Worm (Caenorhabditis elegans) whole organism, L1 larva: ENCODE results near the gene tmem-24.

ENCODE experiments used
- C16A3.4 ChIP-seq: fragments of 150-350 bp; optimal IDR thresholded peaks from 2 replicates; lab custom pipeline; 2014; ENCODE audit warnings: missing biosample characterization, missing genetic modification characterization
- C34B4.2 ChIP-seq: sonication (generic microtip); optimal IDR thresholded peaks from 2 replicates; lab custom pipeline; 2017; ENCODE audit warnings: mild to moderate bottlenecking, missing genetic modification characterization, missing compliant biosample characterization
- F16B12.6 ChIP-seq: fragments of 150-350 bp; optimal IDR thresholded peaks from 2 replicates; lab custom pipeline; 2014; ENCODE audit warnings: missing biosample characterization, missing genetic modification characterization
- blmp-1 ChIP-seq: fragments of 150-350 bp; optimal IDR thresholded peaks from 2 replicates; lab custom pipeline; 2014; ENCODE audit warnings: missing biosample characterization, missing genetic modification characterization
- ceh-63 ChIP-seq: fragments of 200-800 bp; sonication (Bioruptor generic); optimal IDR thresholded peaks from 2 replicates; lab custom pipeline; 2018; ENCODE audit warnings: mild to moderate bottlenecking, missing genetic modification characterization, missing compliant biosample characterization
- ceh-8 ChIP-seq: fragments of 200-800 bp; sonication (Bioruptor generic); optimal IDR thresholded peaks from 2 replicates; lab custom pipeline; 2018; ENCODE audit warnings: mild to moderate bottlenecking, missing genetic modification characterization, moderate library complexity, missing compliant biosample characterization
- ceh-82 ChIP-seq, 3 experiments: fragments of 150-350 bp in 1 of 3; sonication (generic microtip) in 2 of 3; optimal IDR thresholded peaks; 2 replicates each; lab custom pipeline; 2014 to 2017; ENCODE audit warnings: missing biosample characterization in 3 of 3, missing genetic modification characterization in 3 of 3
- ceh-90 ChIP-seq: sonication (generic microtip); optimal IDR thresholded peaks from 2 replicates; lab custom pipeline; 2016; ENCODE audit warnings: missing genetic modification characterization, missing compliant biosample characterization
- ces-1 ChIP-seq: fragments of 150-350 bp; optimal IDR thresholded peaks from 2 replicates; lab custom pipeline; 2014; ENCODE audit warnings: missing biosample characterization, missing genetic modification reagents, missing genetic modification characterization
- dpl-1 ChIP-seq, 3 experiments: fragments of 150-350 bp in 2 of 3; sonication (generic microtip) in 1 of 3; optimal IDR thresholded peaks; 2 replicates each; lab custom pipeline; 2014 to 2017; ENCODE audit warnings: missing biosample characterization in 3 of 3, missing genetic modification characterization in 3 of 3, missing genetic modification reagents in 3 of 3
- dsc-1 ChIP-seq: sonication (generic microtip); optimal IDR thresholded peaks from 2 replicates; lab custom pipeline; 2016; ENCODE audit warnings: mild to moderate bottlenecking, missing genetic modification characterization, missing compliant biosample characterization
- efl-1 ChIP-seq, 4 experiments: fragments of 150-350 bp; optimal IDR thresholded peaks in 3 of 4; peaks in 1 of 4; 1 replicate in 1 of 4; 2 replicates in 3 of 4; lab custom pipeline; 2014; ENCODE audit warnings: missing biosample characterization in 2 of 4, missing genetic modification characterization in 2 of 4, missing genetic modification reagents in 2 of 4
- egl-27 ChIP-seq, 2 experiments: fragments of 150-350 bp in 1 of 2; sonication (generic microtip); optimal IDR thresholded peaks; 3 replicates each; lab custom pipeline; 2017 to 2018; ENCODE audit warnings: missing biosample characterization in 2 of 2, missing genetic modification characterization in 2 of 2, missing genetic modification reagents in 2 of 2
- elt-2 ChIP-seq: sonication (generic microtip); optimal IDR thresholded peaks from 2 replicates; lab custom pipeline; 2016; ENCODE audit warnings: missing genetic modification characterization, mild to moderate bottlenecking, inconsistent platforms, missing compliant biosample characterization, missing genetic modification reagents
- elt-3 ChIP-seq, 6 experiments: fragments of 150-350 bp in 1 of 6; sonication (generic microtip); optimal IDR thresholded peaks; 2 replicates each; lab custom pipeline; 2017 to 2018; ENCODE audit warnings: missing biosample characterization in 6 of 6, missing genetic modification characterization in 6 of 6, inconsistent platforms in 1 of 6
- fkh-4 ChIP-seq: sonication (generic microtip); optimal IDR thresholded peaks from 2 replicates; lab custom pipeline; 2016; ENCODE audit warnings: missing compliant biosample characterization, missing genetic modification characterization, borderline replicate concordance
- fkh-8 ChIP-seq: sonication (generic microtip); optimal IDR thresholded peaks from 2 replicates; lab custom pipeline; 2016; ENCODE audit warnings: mild to moderate bottlenecking, missing genetic modification characterization, missing compliant biosample characterization
- fos-1 ChIP-seq: fragments of 150-350 bp; optimal IDR thresholded peaks from 2 replicates; lab custom pipeline; 2014; ENCODE audit warnings: missing biosample characterization, missing genetic modification characterization
- irx-1 ChIP-seq: sonication (generic microtip); optimal IDR thresholded peaks from 2 replicates; lab custom pipeline; 2016; ENCODE audit warnings: missing genetic modification characterization, missing compliant biosample characterization
- lin-14 ChIP-seq: fragments of 200-800 bp; sonication (Bioruptor generic); optimal IDR thresholded peaks from 2 replicates; lab custom pipeline; 2018; ENCODE audit warnings: mild to moderate bottlenecking, missing genetic modification characterization, moderate library complexity, missing compliant biosample characterization
- lin-15B ChIP-seq: fragments of 150-350 bp; sonication (generic microtip); optimal IDR thresholded peaks from 3 replicates; lab custom pipeline; 2014; ENCODE audit warnings: missing biosample characterization, missing genetic modification characterization
- lin-39 ChIP-seq: fragments of 150-350 bp; optimal IDR thresholded peaks from 2 replicates; lab custom pipeline; 2014; ENCODE audit warnings: missing biosample characterization, missing genetic modification reagents, missing genetic modification characterization
- lir-3 ChIP-seq: sonication (generic microtip); optimal IDR thresholded peaks from 2 replicates; lab custom pipeline; 2016; ENCODE audit warnings: mild to moderate bottlenecking, missing genetic modification characterization, moderate library complexity, missing compliant biosample characterization; ENCODE audit not compliant: poor library complexity
- lsy-2 ChIP-seq, 2 experiments: fragments of 150-350 bp; optimal IDR thresholded peaks; 2 replicates each; lab custom pipeline; 2014; ENCODE audit warnings: missing biosample characterization in 2 of 2, missing genetic modification characterization in 2 of 2
- mab-9 ChIP-seq: fragments of 200-800 bp; sonication (Bioruptor generic); IDR thresholded peaks from 2 replicates; pipeline ENCODE4 v1.3.6; 2022; ENCODE audit warnings: missing genetic modification reagents, missing genetic modification characterization, missing compliant biosample characterization
- mdl-1 ChIP-seq, 2 experiments: fragments of 150-350 bp; optimal IDR thresholded peaks; 2 replicates each; lab custom pipeline; 2014 to 2017; ENCODE audit warnings: missing biosample characterization in 2 of 2, missing genetic modification characterization in 2 of 2, inconsistent platforms in 1 of 2
- nhr-11 ChIP-seq: fragments of 150-350 bp; optimal IDR thresholded peaks from 2 replicates; lab custom pipeline; 2014; ENCODE audit warnings: missing biosample characterization, missing genetic modification characterization
- nhr-20 ChIP-seq: sonication (generic microtip); optimal IDR thresholded peaks from 2 replicates; lab custom pipeline; 2016; ENCODE audit warnings: mild to moderate bottlenecking, missing genetic modification characterization, missing compliant biosample characterization
- nhr-237 ChIP-seq: fragments of 150-350 bp; optimal IDR thresholded peaks from 2 replicates; lab custom pipeline; 2014; ENCODE audit warnings: missing biosample characterization, missing genetic modification characterization
- nhr-47 ChIP-seq: sonication (generic microtip); optimal IDR thresholded peaks from 2 replicates; lab custom pipeline; 2016; ENCODE audit warnings: mild to moderate bottlenecking, missing genetic modification characterization, moderate library complexity, missing compliant biosample characterization
- nhr-77 ChIP-seq: fragments of 150-350 bp; optimal IDR thresholded peaks from 2 replicates; lab custom pipeline; 2014; ENCODE audit warnings: missing biosample characterization, missing genetic modification characterization
- nhr-85 ChIP-seq: sonication (generic microtip); peaks from one replicate; lab custom pipeline; 2016; ENCODE audit warnings: missing genetic modification characterization, inconsistent platforms, missing compliant biosample characterization
- pax-3 ChIP-seq: fragments of 200-800 bp; sonication (Bioruptor generic); optimal IDR thresholded peaks from 2 replicates; lab custom pipeline; 2018; ENCODE audit warnings: mild to moderate bottlenecking, missing genetic modification characterization, moderate library complexity, missing compliant biosample characterization
- pqm-1 ChIP-seq: sonication (generic microtip); optimal IDR thresholded peaks from 3 replicates; lab custom pipeline; 2017; ENCODE audit warnings: missing biosample characterization, missing genetic modification characterization
- rnt-1 ChIP-seq: sonication (generic microtip); optimal IDR thresholded peaks from 2 replicates; lab custom pipeline; 2016; ENCODE audit warnings: mild to moderate bottlenecking, missing genetic modification characterization, moderate library complexity, missing compliant biosample characterization
- skn-1 ChIP-seq: fragments of 150-350 bp; optimal IDR thresholded peaks from 2 replicates; lab custom pipeline; 2014; ENCODE audit warnings: missing biosample characterization, missing genetic modification characterization
- snpc-4 ChIP-seq: fragments of 150-350 bp; optimal IDR thresholded peaks from 2 replicates; lab custom pipeline; 2014; ENCODE audit warnings: missing biosample characterization, missing genetic modification characterization
- snu-23 ChIP-seq: sonication (generic microtip); optimal IDR thresholded peaks from 2 replicates; lab custom pipeline; 2016; ENCODE audit warnings: missing genetic modification characterization, missing compliant biosample characterization
- tbx-2 ChIP-seq: sonication (generic microtip); optimal IDR thresholded peaks from 2 replicates; lab custom pipeline; 2016; ENCODE audit warnings: missing genetic modification characterization, missing compliant biosample characterization
- unc-130 ChIP-seq: fragments of 150-350 bp; optimal IDR thresholded peaks from 2 replicates; lab custom pipeline; 2017; ENCODE audit warnings: missing biosample characterization, missing genetic modification characterization, inconsistent platforms
- unc-30 ChIP-seq: sonication (generic microtip); optimal IDR thresholded peaks from 2 replicates; lab custom pipeline; 2017; ENCODE audit warnings: missing biosample characterization, missing genetic modification characterization
- zip-4 ChIP-seq: fragments of 200-800 bp; sonication (Bioruptor generic); optimal IDR thresholded peaks from 2 replicates; lab custom pipeline; 2018; ENCODE audit warnings: mild to moderate bottlenecking, missing genetic modification characterization, moderate library complexity, missing compliant biosample characterization
- ztf-11 ChIP-seq, 2 experiments: sonication (generic microtip); optimal IDR thresholded peaks; 2 replicates each; lab custom pipeline; 2016 to 2017; ENCODE audit warnings: missing genetic modification characterization in 2 of 2, missing biosample characterization in 1 of 2, missing compliant biosample characterization in 1 of 2
- ztf-4 ChIP-seq: fragments of 150-350 bp; optimal IDR thresholded peaks from 2 replicates; lab custom pipeline; 2014; ENCODE audit warnings: missing biosample characterization, missing genetic modification characterization

tmem-24 gene

ce11 chrX:3611740-3612139, 33.0 kb downstream of the tmem-24 start:
- TF ChIP-seq ztf-4 (tag; lab: Kevin White, UChicago) (no peak), unc-30 (tag; lab: Kevin White, UChicago) (no peak)

DNA sequence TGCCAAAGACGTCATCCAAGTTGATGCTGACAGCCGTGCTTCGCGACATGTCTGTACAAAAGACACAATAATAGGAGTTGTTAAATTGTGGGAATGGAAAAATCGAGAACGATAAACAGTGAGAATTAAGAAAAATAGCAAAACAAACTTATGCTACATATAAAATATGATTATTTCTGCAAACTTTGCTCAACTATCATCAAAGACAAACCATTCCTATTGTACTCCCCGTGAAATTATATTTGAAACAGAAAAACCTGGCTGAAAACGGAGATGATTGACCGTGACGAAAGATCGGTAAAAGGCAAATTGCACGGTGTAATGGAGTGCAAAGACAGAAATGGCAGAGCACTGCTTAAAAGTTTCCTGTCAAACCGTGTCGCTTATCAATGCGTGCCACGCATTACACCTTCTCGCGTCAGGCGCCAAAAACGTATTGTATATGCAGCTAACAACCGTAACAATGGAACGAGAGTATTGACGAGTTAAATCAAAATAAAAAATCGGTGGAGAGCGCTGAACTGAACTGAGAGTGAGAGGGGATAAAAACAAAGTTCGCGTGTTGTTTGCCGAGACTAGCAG, 33.6 kb downstream of the tmem-24 start, which contains the start of gene C18B2.5:
Gene C18B2.5 (minus strand): TSS at position 51 of the 582 bp plus-strand sequence.
- no peak for TF ChIP-seq rnt-1 (tag; lab: Kevin White, UChicago)
- no peak for TF ChIP-seq fkh-4 (tag; lab: Kevin White, UChicago)
- TF ChIP-seq dpl-1 (GFP tag; optimal IDR thresholded peaks at IDR 0.05; lab: Kevin White, UChicago) = no peak
- TF ChIP-seq zip-4 (GFP tag; lab: Kevin White, UChicago) = no peak
- no peak for TF ChIP-seq fkh-8 (tag; lab: Kevin White, UChicago)
- TF ChIP-seq unc-130 (tag; lab: Kevin White, UChicago) = no peak
- TF ChIP-seq ces-1 (GFP tag; lab: Kevin White, UChicago) = no peak
- no peak for TF ChIP-seq F16B12.6 (tag; lab: Kevin White, UChicago)
- no peak for TF ChIP-seq efl-1 (optimal IDR thresholded peaks at IDR 0.05; lab: Kevin White, UChicago)
- peak in 1 of 2 experiments; percentile 72 for TF ChIP-seq efl-1 (GFP tag; optimal IDR thresholded peaks at IDR 0.05 in 1 of 2; lab: Kevin White, UChicago)
- TF ChIP-seq elt-2 (tag; lab: Kevin White, UChicago) = peak; percentile 35
- no peak for TF ChIP-seq mdl-1 (tag; optimal IDR thresholded peaks at IDR 0.05; lab: Kevin White, UChicago)
- TF ChIP-seq blmp-1 (tag; lab: Kevin White, UChicago) = no peak
- no peak for TF ChIP-seq snu-23 (GFP tag; lab: Kevin White, UChicago)
- TF ChIP-seq, all 84 proteins: peak for 2

DNA sequence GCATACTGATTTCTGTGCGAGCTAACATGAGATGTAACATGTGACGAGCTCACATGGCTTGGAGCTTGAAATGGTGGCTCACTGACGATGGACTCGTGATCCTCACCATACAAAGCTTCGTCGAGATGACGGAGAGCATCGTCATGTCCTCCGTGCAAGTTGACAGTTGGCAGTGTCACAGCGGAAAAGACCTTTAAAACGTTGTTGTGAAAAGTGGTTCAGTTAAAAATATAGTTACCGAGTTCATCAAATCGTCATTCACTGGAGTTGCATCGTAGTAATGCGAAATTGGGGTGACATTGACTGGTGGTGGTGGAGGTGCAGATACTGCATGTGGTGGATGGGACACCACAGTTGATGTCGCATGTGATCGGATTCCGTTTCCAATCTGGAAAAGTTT, 34.3 kb downstream of the tmem-24 start:
- TF ChIP-seq nhr-85 (tag; lab: Kevin White, UChicago) (no peak), unc-30 (tag; lab: Kevin White, UChicago) (no peak), nhr-11 (no peak), C34B4.2 (no peak), irx-1 (tag; lab: Kevin White, UChicago) (no peak)

DNA sequence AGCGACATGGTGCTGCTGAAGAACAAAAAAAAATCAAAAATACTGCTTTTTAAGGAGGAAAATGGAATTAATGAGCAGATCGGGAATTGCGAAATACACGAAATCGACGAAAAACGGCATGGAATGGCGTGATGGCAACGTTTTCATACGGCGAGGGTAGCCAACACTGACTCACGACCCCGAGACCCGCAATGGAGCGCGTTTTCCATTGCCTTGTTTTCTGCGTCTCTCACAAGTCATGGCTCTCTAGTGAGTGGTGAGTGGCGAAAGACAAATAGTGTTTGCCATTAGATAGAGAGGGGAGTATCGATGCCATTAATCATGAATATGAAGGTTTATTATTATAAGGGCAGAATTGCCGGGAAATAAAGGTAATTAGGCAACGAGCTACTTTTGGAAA, 39.0 kb downstream of the tmem-24 start, which contains the start of gene C18B2.4:
Gene C18B2.4 (minus strand): TSS at position 15 of the 400 bp plus-strand sequence.
- TF ChIP-seq elt-3 (tag; optimal IDR thresholded peaks at IDR 0.05; lab: Kevin White, UChicago) = peak in 1 of 6 experiments; percentile 1
- peak; percentile 51 for TF ChIP-seq zip-4 (GFP tag; lab: Kevin White, UChicago)
- peak; percentile 43 for TF ChIP-seq lin-15B (tag; lab: Kevin White, UChicago)
- TF ChIP-seq lin-39 = no peak
- no peak for TF ChIP-seq ceh-8 (GFP tag; lab: Kevin White, UChicago)
- no peak for TF ChIP-seq ceh-90 (tag; lab: Kevin White, UChicago)
- peak; percentile 15 for TF ChIP-seq nhr-237 (tag; lab: Kevin White, UChicago)
- TF ChIP-seq pqm-1 = no peak
- peak; percentile 67 for TF ChIP-seq rnt-1 (tag; lab: Kevin White, UChicago)
- no peak for TF ChIP-seq pax-3
- peak; percentile 43 to 66 for TF ChIP-seq efl-1 (optimal IDR thresholded peaks at IDR 0.05; lab: Kevin White, UChicago)
- TF ChIP-seq efl-1 (GFP tag; optimal IDR thresholded peaks at IDR 0.05 in 1 of 2; lab: Kevin White, UChicago) = peak in 1 of 2 experiments; percentile 36
- TF ChIP-seq ztf-11 (tag; optimal IDR thresholded peaks at IDR 0.05; lab: Kevin White, UChicago) = peak in 1 of 2 experiments; percentile 4
- TF ChIP-seq elt-2 (tag; lab: Kevin White, UChicago) = peak; percentile 36
- peak; percentile 42 for TF ChIP-seq blmp-1 (tag; lab: Kevin White, UChicago)
- peak; percentile 45 for TF ChIP-seq dsc-1 (tag; lab: Kevin White, UChicago)
- TF ChIP-seq nhr-47 (tag; lab: Kevin White, UChicago) = peak; percentile 68
- TF ChIP-seq lin-14 (GFP tag; lab: Kevin White, UChicago) = peak; percentile 93
- TF ChIP-seq lir-3 (tag; lab: Kevin White, UChicago) = no peak
- TF ChIP-seq ceh-82 (tag; optimal IDR thresholded peaks at IDR 0.05; lab: Kevin White, UChicago) = peak; percentile 45 to 82 (median 67)
- peak; percentile 23 for TF ChIP-seq irx-1 (tag; lab: Kevin White, UChicago)
- TF ChIP-seq tbx-2 = peak; percentile 69
- no peak for TF ChIP-seq ceh-63 (GFP tag; lab: Kevin White, UChicago)
- TF ChIP-seq nhr-20 (tag; lab: Kevin White, UChicago) = peak; percentile 67
- peak; percentile 66 for TF ChIP-seq nhr-77 (tag; lab: Kevin White, UChicago)
- peak; percentile 57 for TF ChIP-seq fos-1 (tag; lab: Kevin White, UChicago)
- peak; percentile 84 for TF ChIP-seq skn-1 (tag; lab: Kevin White, UChicago)
- TF ChIP-seq egl-27 (tag; optimal IDR thresholded peaks at IDR 0.05; lab: Kevin White, UChicago) = no peak
- peak; percentile 80 for TF ChIP-seq C16A3.4 (tag; lab: Kevin White, UChicago)
- no peak for TF ChIP-seq mab-9 (GFP tag; lab: Robert Waterston, UW)
- peak; percentile 25 to 74 for TF ChIP-seq lsy-2 (tag; optimal IDR thresholded peaks at IDR 0.05; lab: Kevin White, UChicago)
- peak; percentile 64 for TF ChIP-seq snpc-4 (tag; lab: Kevin White, UChicago)
